Worm (Caenorhabditis elegans) whole organism, L4 larva: ENCODE data around the gene acs-18.

Source experiments
- aha-1 ChIP-seq: fragments of 150-350 bp; peaks from one replicate; lab custom pipeline; 2014; ENCODE audit warnings: missing biosample characterization, missing genetic modification characterization
- ceh-20 ChIP-seq: fragments of 200-800 bp; sonication (Bioruptor generic); IDR thresholded peaks from 2 replicates; pipeline ENCODE4 v1.3.6; 2022; ENCODE audit warnings: missing genetic modification reagents, missing genetic modification characterization, missing compliant biosample characterization
- ces-1 ChIP-seq: fragments of 150-350 bp; sonication (generic microtip); optimal IDR thresholded peaks from 4 replicates; lab custom pipeline; 2014; ENCODE audit warnings: missing biosample characterization, missing genetic modification reagents, missing genetic modification characterization
- egl-27 ChIP-seq: sonication (generic microtip); optimal IDR thresholded peaks from 3 replicates; lab custom pipeline; 2017; ENCODE audit warnings: missing biosample characterization, missing genetic modification reagents, missing genetic modification characterization
- fos-1 ChIP-seq: fragments of 150-350 bp; optimal IDR thresholded peaks from 2 replicates; lab custom pipeline; 2014; ENCODE audit warnings: missing biosample characterization, missing genetic modification characterization
- lin-13 ChIP-seq: fragments of 150-350 bp; optimal IDR thresholded peaks from 2 replicates; lab custom pipeline; 2014; ENCODE audit warnings: missing biosample characterization, missing genetic modification reagents, missing genetic modification characterization
- lin-15B ChIP-seq: fragments of 150-350 bp; sonication (generic microtip); optimal IDR thresholded peaks from 3 replicates; lab custom pipeline; 2014; ENCODE audit warnings: missing biosample characterization, missing genetic modification characterization
- nhr-237 ChIP-seq: sonication (generic microtip); optimal IDR thresholded peaks from 2 replicates; lab custom pipeline; 2017; ENCODE audit warnings: missing biosample characterization, missing genetic modification characterization
- nhr-76 ChIP-seq: fragments of 150-350 bp; optimal IDR thresholded peaks from 2 replicates; lab custom pipeline; 2014; ENCODE audit warnings: missing biosample characterization, missing genetic modification characterization
- snpc-1.2 ChIP-seq: fragments of 200-800 bp; sonication (Bioruptor generic); IDR thresholded peaks from 2 replicates; pipeline ENCODE4 v1.3.6; 2022; ENCODE audit warnings: missing genetic modification reagents, missing genetic modification characterization, missing compliant biosample characterization
- snpc-4 ChIP-seq: fragments of 150-350 bp; optimal IDR thresholded peaks from 2 replicates; lab custom pipeline; 2014; ENCODE audit warnings: missing biosample characterization, missing genetic modification characterization
- unc-39 ChIP-seq: sonication (generic microtip); optimal IDR thresholded peaks from 2 replicates; lab custom pipeline; 2017; ENCODE audit warnings: missing biosample characterization, missing genetic modification characterization
- unc-62 ChIP-seq, 3 experiments: fragments of 150-350 bp in 1 of 3; sonication (generic microtip); optimal IDR thresholded peaks in 2 of 3; peaks in 1 of 3; 1 replicate in 1 of 3; 2 replicates in 2 of 3; lab custom pipeline; 2014 to 2017; ENCODE audit warnings: missing biosample characterization in 3 of 3, missing genetic modification characterization in 3 of 3, missing genetic modification reagents in 3 of 3, missing genotype in 1 of 3
- ztf-11 ChIP-seq: fragments of 150-350 bp; optimal IDR thresholded peaks from 2 replicates; lab custom pipeline; 2014; ENCODE audit warnings: missing biosample characterization, missing genetic modification characterization

ce11 chrIV:10296036-10296435 lies 17.4 kb downstream of the acs-18 start:
- TF ChIP-seq snpc-4 (tag; lab: Kevin White, UChicago) = no peak
- TF ChIP-seq lin-15B (tag; lab: Kevin White, UChicago) = no peak
- no peak for TF ChIP-seq fos-1 (tag; lab: Kevin White, UChicago)
- TF ChIP-seq lin-13 (GFP tag; lab: Kevin White, UChicago) = no peak
- TF ChIP-seq ces-1 = no peak
- TF ChIP-seq nhr-237 = no peak
- no peak for TF ChIP-seq ztf-11 (tag; lab: Kevin White, UChicago)
- TF ChIP-seq egl-27 (tag; lab: Kevin White, UChicago) = no peak
- peak in 1 of 2 experiments; percentile 92 for TF ChIP-seq unc-62 (GFP tag; optimal IDR thresholded peaks at IDR 0.05 in 1 of 2; lab: Kevin White, UChicago)
- no peak for TF ChIP-seq unc-62 (tag; optimal IDR thresholded peaks at IDR 0.05; lab: Kevin White, UChicago)
- TF ChIP-seq ceh-20 (GFP tag; lab: Robert Waterston, UW) = no peak
- TF ChIP-seq nhr-76 (tag; lab: Kevin White, UChicago) = no peak
- no peak for TF ChIP-seq snpc-1.2 (GFP tag; lab: Robert Waterston, UW)
- no peak for TF ChIP-seq unc-39 (tag; lab: Kevin White, UChicago)
- TF ChIP-seq aha-1 (tag; lab: Kevin White, UChicago) = no peak
